Worm (Caenorhabditis elegans): ENCODE measurements around the gene gcy-13.

Gene gcy-13

ce11 chrV:12343419-12343969, 25.8 kb downstream of the gcy-13 start, which contains the start of gene tomm-20 (continued):
- TF ChIP-seq aly-2 (tag; optimal IDR thresholded peaks at IDR 0.05) (peak; percentile 57), nhr-43 (tag; optimal IDR thresholded peaks at IDR 0.05; ENCODE audit: poor library complexity, severe bottlenecking) (peak; percentile 95), nhr-23 (tag; optimal IDR thresholded peaks at IDR 0.05) (peak; percentile 97), lsy-12 (tag; optimal IDR thresholded peaks at IDR 0.05) (peak; percentile 91), mdl-1 (tag; optimal IDR thresholded peaks at IDR 0.05) (no peak), egl-5 (tag; optimal IDR thresholded peaks at IDR 0.05) (peak; percentile 83), nhr-67 (tag; optimal IDR thresholded peaks at IDR 0.05) (no peak), egl-27 (tag; optimal IDR thresholded peaks at IDR 0.05) (peak; percentile 36), nhr-77 (tag; optimal IDR thresholded peaks at IDR 0.05) (peak; percentile 70)

ce11 chrV:12337894-12338293, 31.4 kb downstream of the gcy-13 start, which contains the start of gene twk-13:
twk-13 (minus strand) TSS chrV:12337994.
- TF ChIP-seq eor-1 (tag; optimal IDR thresholded peaks at IDR 0.05) (no peak), zag-1 (tag; optimal IDR thresholded peaks at IDR 0.05) (no peak), ceh-28 (tag; optimal IDR thresholded peaks at IDR 0.05) (no peak), nhr-28 (tag; optimal IDR thresholded peaks at IDR 0.05) (no peak), nhr-43 (tag; optimal IDR thresholded peaks at IDR 0.05; ENCODE audit: poor library complexity, severe bottlenecking) (no peak), ceh-9 (tag; optimal IDR thresholded peaks at IDR 0.05) (no peak), unc-62 (GFP tag; optimal IDR thresholded peaks at IDR 0.05) (no peak), daf-12 (tag; optimal IDR thresholded peaks at IDR 0.05) (no peak), lsy-12 (tag; optimal IDR thresholded peaks at IDR 0.05) (no peak), ceh-82 (tag; optimal IDR thresholded peaks at IDR 0.05) (no peak), ama-1 (optimal IDR thresholded peaks at IDR 0.05) (no peak), aly-2 (tag; optimal IDR thresholded peaks at IDR 0.05) (no peak), ceh-16 (tag; optimal IDR thresholded peaks at IDR 0.05) (no peak)

DNA sequence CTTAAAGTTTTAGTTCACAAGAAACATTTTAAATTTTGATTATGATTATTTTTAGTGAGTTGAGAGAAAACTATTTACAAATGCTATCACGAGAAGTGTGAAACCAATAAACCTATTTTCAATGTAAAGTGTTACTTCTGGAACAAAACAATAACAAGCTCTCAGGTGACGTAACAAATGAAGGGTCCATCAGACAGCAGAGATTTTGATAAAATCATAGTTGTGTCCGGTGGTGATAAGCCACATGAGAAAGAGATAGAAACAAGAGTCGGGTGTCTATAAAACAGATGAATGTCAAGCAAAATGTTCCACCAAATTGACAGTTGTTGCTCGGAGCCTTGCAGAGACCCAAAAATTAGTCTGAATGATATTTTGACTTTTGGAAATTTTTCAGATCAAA, 35.0 kb downstream of the gcy-13 start:
- TF ChIP-seq egl-5 (tag; optimal IDR thresholded peaks at IDR 0.05) (peak; percentile 78), ceh-16 (tag; optimal IDR thresholded peaks at IDR 0.05) (no peak), fkh-10 (GFP tag; optimal IDR thresholded peaks at IDR 0.05) (no peak), elt-2 (tag; optimal IDR thresholded peaks at IDR 0.05) (no peak), ceh-9 (tag; optimal IDR thresholded peaks at IDR 0.05) (no peak), sea-2 (GFP tag; optimal IDR thresholded peaks at IDR 0.05) (no peak)

- TF ChIP-seq nhr-237 (tag; optimal IDR thresholded peaks at IDR 0.05) (no peak), jun-1 (tag; optimal IDR thresholded peaks at IDR 0.05) (no peak), fos-1 (tag; optimal IDR thresholded peaks at IDR 0.05) (no peak), lin-39 (tag; optimal IDR thresholded peaks at IDR 0.05) (peak; percentile 43), elt-3 (tag; optimal IDR thresholded peaks at IDR 0.05) (no peak), nfya-1 (tag; optimal IDR thresholded peaks at IDR 0.05; ENCODE audit: insufficient read depth) (peak; percentile 32), elt-2 (tag; optimal IDR thresholded peaks at IDR 0.05) (peak; percentile 11), nhr-76 (tag; optimal IDR thresholded peaks at IDR 0.05) (no peak), nhr-25 (tag; optimal IDR thresholded peaks at IDR 0.05) (no peak), R02D3.7 (tag; optimal IDR thresholded peaks at IDR 0.05) (no peak), lsy-12 (tag; optimal IDR thresholded peaks at IDR 0.05) (peak; percentile 38), hmg-11 (tag; optimal IDR thresholded peaks at IDR 0.05) (peak; percentile 61)
Observed at ce11 chrV:12331820-12332219, 37.5 kb downstream of the gcy-13 start.

- no peak for TF ChIP-seq nhr-25 (tag; optimal IDR thresholded peaks at IDR 0.05)
- TF ChIP-seq unc-39 (tag; optimal IDR thresholded peaks at IDR 0.05): no peak
- peak; percentile 57 for TF ChIP-seq elt-1 (tag; optimal IDR thresholded peaks at IDR 0.05)
Observed at ce11 chrV:12329173-12329572, 40.2 kb downstream of the gcy-13 start.
